Fruit fly (Drosophila melanogaster) whole organism, embryonic: ENCODE results near the gene CG13047.

Source experiments
- Abd-B ChIP-seq: fragments of 200-800 bp; sonication (Bioruptor generic); optimal IDR thresholded peaks from 2 replicates; lab custom pipeline; 2018; ENCODE audit warnings: missing biosample characterization, mild to moderate bottlenecking, missing genetic modification characterization, moderate library complexity
- Aef1 ChIP-seq: fragments of 200-800 bp; sonication (Bioruptor generic); IDR thresholded peaks from 3 replicates; pipeline ENCODE4 v1.3.6; 2022; ENCODE audit warnings: missing biosample characterization, missing genetic modification characterization
- B-H1 ChIP-seq: fragments of 200-800 bp; sonication (Bioruptor generic); IDR thresholded peaks from 3 replicates; pipeline ENCODE4 v1.3.6; 2022; ENCODE audit warnings: missing biosample characterization, missing genetic modification characterization
- C15 ChIP-seq: fragments of 200-800 bp; sonication (Bioruptor generic); IDR thresholded peaks from 3 replicates; pipeline ENCODE4 v1.3.6; 2022; ENCODE audit warnings: missing biosample characterization, missing genetic modification characterization
- CG12659 ChIP-seq: fragments of 200-800 bp; sonication (Bioruptor generic); optimal IDR thresholded peaks from 3 replicates; lab custom pipeline; 2017; ENCODE audit warnings: mild to moderate bottlenecking, missing biosample characterization, missing genetic modification reagents, missing genetic modification characterization
- CG13287 ChIP-seq: fragments of 200-800 bp; sonication (Bioruptor generic); IDR thresholded peaks from 2 replicates; pipeline ENCODE4 v1.3.6; 2022; ENCODE audit warnings: missing biosample characterization, missing genetic modification characterization; ENCODE audit not compliant: partially characterized antibody
- CG15269 ChIP-seq: fragments of 200-800 bp; sonication (Bioruptor generic); optimal IDR thresholded peaks from 2 replicates; lab custom pipeline; 2018; ENCODE audit warnings: missing biosample characterization, mild to moderate bottlenecking, missing genetic modification characterization, moderate library complexity
- CG1647 ChIP-seq: fragments of 200-800 bp; sonication (Bioruptor generic); optimal IDR thresholded peaks from 3 replicates; lab custom pipeline; 2016; ENCODE audit warnings: missing biosample characterization, missing genetic modification characterization
- CG32772 ChIP-seq: fragments of 200-800 bp; sonication (Bioruptor generic); IDR thresholded peaks from 2 replicates; pipeline ENCODE4 v1.3.6; 2022; ENCODE audit warnings: missing biosample characterization, missing genetic modification characterization
- CG3847 ChIP-seq: fragments of 200-800 bp; sonication (Bioruptor generic); IDR thresholded peaks from 2 replicates; pipeline ENCODE4 v1.3.6; 2022; ENCODE audit warnings: missing biosample characterization, missing genetic modification characterization
- CG42726 ChIP-seq: fragments of 200-800 bp; sonication (Bioruptor generic); IDR thresholded peaks from 2 replicates; pipeline ENCODE4 v1.3.6; 2022; ENCODE audit warnings: missing biosample characterization, missing genetic modification characterization; ENCODE audit not compliant: partially characterized antibody
- CoRest ChIP-seq: fragments of 200-800 bp; sonication (Bioruptor generic); optimal IDR thresholded peaks from 3 replicates; lab custom pipeline; 2018; ENCODE audit warnings: missing biosample characterization, mild to moderate bottlenecking, missing genetic modification characterization, moderate library complexity
- D ChIP-seq, 2 experiments: fragments of 200-800 bp in 1 of 2; fragments of >200 bp in 1 of 2; sonication (Bioruptor generic) in 1 of 2; optimal IDR thresholded peaks; 2 replicates in 1 of 2; 3 replicates in 1 of 2; lab custom pipeline; 2017; ENCODE audit warnings: mild to moderate bottlenecking in 1 of 2, missing biosample characterization in 1 of 2, missing genetic modification characterization in 1 of 2, missing genetic modification reagents in 1 of 2
- Dip3 ChIP-seq: fragments of 200-800 bp; sonication (Bioruptor generic); optimal IDR thresholded peaks from 3 replicates; lab custom pipeline; 2016; ENCODE audit warnings: missing biosample characterization, missing genetic modification characterization
- E2f1 ChIP-seq: fragments of 200-800 bp; sonication (Bioruptor generic); IDR thresholded peaks from 2 replicates; pipeline ENCODE4 v1.3.6; 2022; ENCODE audit warnings: missing biosample characterization, missing genetic modification characterization
- Hr3 ChIP-seq: fragments of 200-800 bp; sonication (Bioruptor generic); optimal IDR thresholded peaks from 3 replicates; lab custom pipeline; 2016; ENCODE audit warnings: missing biosample characterization, missing genetic modification characterization
- Lhr ChIP-seq: fragments of 200-800 bp; sonication (Bioruptor generic); optimal IDR thresholded peaks from 3 replicates; lab custom pipeline; 2017; ENCODE audit warnings: mild to moderate bottlenecking, missing biosample characterization, missing genetic modification reagents, missing genetic modification characterization
- PHDP ChIP-seq: fragments of 200-800 bp; sonication (Bioruptor generic); optimal IDR thresholded peaks from 3 replicates; lab custom pipeline; 2018; ENCODE audit warnings: missing biosample characterization, mild to moderate bottlenecking, missing genetic modification characterization, moderate library complexity
- Vsx1 ChIP-seq: fragments of 200-800 bp; sonication (Bioruptor generic); optimal IDR thresholded peaks from 2 replicates; lab custom pipeline; 2017; ENCODE audit warnings: missing biosample characterization, mild to moderate bottlenecking, missing genetic modification characterization, missing genetic modification reagents
- ase ChIP-seq: fragments of 200-800 bp; sonication (Bioruptor generic); IDR thresholded peaks from 3 replicates; pipeline ENCODE4 v1.3.6; 2022; ENCODE audit warnings: missing biosample characterization, missing genetic modification characterization
- az2 ChIP-seq: fragments of 200-800 bp; sonication (Bioruptor generic); optimal IDR thresholded peaks from 3 replicates; lab custom pipeline; 2016; ENCODE audit warnings: missing biosample characterization, missing genetic modification characterization
- crol ChIP-seq: fragments of 200-800 bp; sonication (Bioruptor generic); IDR thresholded peaks from 2 replicates; pipeline ENCODE4 v1.3.6; 2022; ENCODE audit warnings: missing biosample characterization, missing genetic modification characterization
- dati ChIP-seq: fragments of 200-800 bp; sonication (Bioruptor generic); IDR thresholded peaks from 2 replicates; pipeline ENCODE4 v1.3.6; 2022; ENCODE audit warnings: missing biosample characterization, missing genetic modification characterization
- dpn ChIP-seq, 2 experiments: fragments of 200-800 bp; sonication (Bioruptor generic); optimal IDR thresholded peaks; 3 replicates each; lab custom pipeline; 2016; ENCODE audit warnings: missing biosample characterization in 2 of 2, missing genetic modification characterization in 2 of 2
- en ChIP-seq: fragments of 200-800 bp; sonication (Bioruptor generic); optimal IDR thresholded peaks from 2 replicates; lab custom pipeline; 2016; ENCODE audit warnings: missing biosample characterization, missing genetic modification characterization
- gem ChIP-seq: fragments of 200-800 bp; sonication (Bioruptor generic); optimal IDR thresholded peaks from 2 replicates; lab custom pipeline; 2019; ENCODE audit warnings: missing biosample characterization, mild to moderate bottlenecking, missing genetic modification characterization, moderate library complexity
- h ChIP-seq: fragments of >200 bp; optimal IDR thresholded peaks from 2 replicates; lab custom pipeline; 2017
- ind ChIP-seq: fragments of 200-800 bp; sonication (Bioruptor generic); optimal IDR thresholded peaks from 3 replicates; lab custom pipeline; 2016; ENCODE audit warnings: missing biosample characterization, missing genetic modification characterization
- lab ChIP-seq: fragments of 200-800 bp; sonication (Bioruptor generic); optimal IDR thresholded peaks from 3 replicates; lab custom pipeline; 2017; ENCODE audit warnings: missing biosample characterization, missing genetic modification characterization, mild to moderate bottlenecking, moderate library complexity, missing genetic modification reagents
- nmo ChIP-seq: fragments of 200-800 bp; sonication (Bioruptor generic); optimal IDR thresholded peaks from 2 replicates; lab custom pipeline; 2018; ENCODE audit warnings: missing biosample characterization, mild to moderate bottlenecking, missing genetic modification characterization, moderate library complexity
- nom ChIP-seq: fragments of 200-800 bp; sonication (Bioruptor generic); optimal IDR thresholded peaks from 2 replicates; lab custom pipeline; 2017; ENCODE audit warnings: missing biosample characterization, missing genetic modification characterization, mild to moderate bottlenecking, moderate library complexity, missing genetic modification reagents
- pan ChIP-seq, 4 experiments: fragments of >200 bp in 3 of 4; fragments of 200-800 bp in 1 of 4; sonication (Bioruptor generic) in 1 of 4; optimal IDR thresholded peaks in 3 of 4; IDR thresholded peaks in 1 of 4; 2 replicates each; pipeline versions ENCODE4 v1.3.6 to Lab custom; 2017 to 2022; ENCODE audit warnings: missing biosample characterization in 2 of 4, missing genetic modification characterization in 2 of 4, mixed read lengths in 1 of 4
- pho ChIP-seq: fragments of 200-800 bp; sonication (Bioruptor generic); optimal IDR thresholded peaks from 2 replicates; lab custom pipeline; 2016; ENCODE audit warnings: missing biosample characterization, missing genetic modification characterization
- prd ChIP-seq, 3 experiments: fragments of >200 bp in 2 of 3; fragments of 200-800 bp in 1 of 3; sonication (Bioruptor generic) in 1 of 3; optimal IDR thresholded peaks in 2 of 3; IDR thresholded peaks in 1 of 3; 2 replicates in 2 of 3; 3 replicates in 1 of 3; pipeline versions ENCODE4 v1.3.6 to Lab custom; 2017 to 2022; ENCODE audit warnings: missing biosample characterization in 1 of 3, missing genetic modification characterization in 1 of 3
- ranshi ChIP-seq: fragments of 200-800 bp; sonication (Bioruptor generic); IDR thresholded peaks from 2 replicates; pipeline ENCODE4 v1.3.6; 2022; ENCODE audit warnings: missing biosample characterization, missing genetic modification characterization
- row ChIP-seq: fragments of 200-800 bp; sonication (Bioruptor generic); IDR thresholded peaks from 3 replicates; pipeline ENCODE4 v1.3.6; 2022; ENCODE audit warnings: missing biosample characterization, missing genetic modification characterization
- seq ChIP-seq: fragments of 200-800 bp; sonication (Bioruptor generic); IDR thresholded peaks from 2 replicates; pipeline ENCODE4 v1.3.6; 2022; ENCODE audit warnings: missing biosample characterization, missing genetic modification characterization
- so ChIP-seq: fragments of 200-800 bp; sonication (Bioruptor generic); IDR thresholded peaks from 3 replicates; pipeline ENCODE4 v1.3.6; 2022; ENCODE audit warnings: missing biosample characterization, missing genetic modification characterization
- tio ChIP-seq: fragments of 200-800 bp; sonication (Bioruptor generic); optimal IDR thresholded peaks from 2 replicates; lab custom pipeline; 2017; ENCODE audit warnings: missing biosample characterization, missing genetic modification characterization, inconsistent platforms
- ttk ChIP-seq: fragments of 200-800 bp; sonication (Bioruptor generic); IDR thresholded peaks from 2 replicates; pipeline ENCODE4 v2.1.2; 2022; ENCODE audit warnings: missing biosample characterization, missing genetic modification characterization
- unpg ChIP-seq: fragments of 200-800 bp; sonication (Bioruptor generic); optimal IDR thresholded peaks from 3 replicates; lab custom pipeline; 2018; ENCODE audit warnings: missing biosample characterization, mild to moderate bottlenecking, missing genetic modification characterization, moderate library complexity
- wdn ChIP-seq: fragments of 200-800 bp; sonication (Bioruptor generic); IDR thresholded peaks from 2 replicates; pipeline ENCODE4 v1.3.6; 2022; ENCODE audit warnings: missing biosample characterization, missing genetic modification characterization
- z ChIP-seq: fragments of 200-800 bp; sonication (Bioruptor generic); IDR thresholded peaks from 3 replicates; pipeline ENCODE4 v1.3.6; 2022; ENCODE audit warnings: missing biosample characterization, missing genetic modification characterization

CG13047 gene

DNA sequence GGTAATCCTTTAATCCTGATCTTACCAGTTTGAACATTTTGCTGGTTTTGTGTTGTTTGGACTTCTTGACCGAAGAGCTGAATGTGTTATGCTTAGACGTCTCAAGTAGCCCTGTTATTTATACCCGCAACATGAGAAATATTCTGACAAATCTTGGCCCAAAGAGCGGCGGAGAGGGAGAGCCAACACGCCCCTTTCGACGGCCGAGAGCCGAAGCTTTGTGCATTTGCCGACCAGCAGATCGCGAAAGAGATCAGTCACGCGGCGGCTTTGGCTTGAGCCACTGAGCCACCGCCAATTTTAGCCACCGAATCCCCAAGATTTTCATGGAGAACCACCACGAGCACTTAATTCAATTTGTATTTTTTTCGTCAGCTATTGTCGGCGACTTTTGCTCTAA lies 10.3 kb upstream of the CG13047 start, which contains the start of gene CG4962:
CG4962 (minus strand) TSS at position 101 of the 400 bp plus-strand sequence.
- TF ChIP-seq D (optimal IDR thresholded peaks at IDR 0.05; lab: Kevin White, UChicago) (no peak), D (GFP tag; optimal IDR thresholded peaks at IDR 0.05; lab: Kevin White, UChicago) (no peak), pho (GFP tag; lab: Kevin White, UChicago) (no peak), dati (no peak), Aef1 (GFP tag; lab: Robert Waterston, UW) (no peak), prd (optimal IDR thresholded peaks at IDR 0.05; lab: Kevin White, UChicago) (no peak), prd (GFP tag; IDR thresholded peaks at IDR 0.05; lab: Robert Waterston, UW) (no peak), en (GFP tag; lab: Kevin White, UChicago) (no peak), Lhr (GFP tag; lab: Kevin White, UChicago) (no peak)
- TF ChIP-seq, all 482 proteins: peak for 0

DNA sequence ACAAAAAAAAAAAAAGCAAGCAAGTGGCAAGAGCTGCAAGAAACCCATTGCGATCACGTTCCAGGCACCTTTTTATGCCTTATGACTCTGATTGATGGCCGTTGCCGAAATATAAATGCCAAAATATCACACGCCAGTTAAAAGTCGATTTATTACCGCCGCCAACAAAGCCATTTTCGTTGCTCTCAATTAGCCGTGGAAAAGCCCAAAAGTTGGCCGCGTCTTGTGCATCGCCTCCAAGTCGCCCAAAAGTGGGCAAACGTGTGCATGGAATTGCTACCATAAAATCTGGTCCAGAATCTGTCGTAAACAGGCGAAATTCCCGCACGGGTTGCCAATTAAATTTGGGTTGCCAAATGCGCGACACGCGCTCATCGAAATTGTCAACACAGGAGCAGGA lies 6.5 kb upstream of the CG13047 start:
- 0 out of 3 replicates have a peak, but pooled peaks have one; percentile 17 for TF ChIP-seq z (GFP tag; lab: Robert Waterston, UW)
- TF ChIP-seq Vsx1 (GFP tag; lab: Kevin White, UChicago) = peak; percentile 49
- TF ChIP-seq CG13287 (GFP tag; lab: Robert Waterston, UW) = peak; percentile 10; the same call in 1 of the 2 replicates
- peak; percentile 11 for TF ChIP-seq Abd-B
- TF ChIP-seq CG3847 (GFP tag; lab: Robert Waterston, UW) = no peak
- TF ChIP-seq CG42726 = 0 out of 2 replicates have a peak, but pooled peaks have one; percentile 34
- TF ChIP-seq, all 482 proteins: peak for 5

DNA sequence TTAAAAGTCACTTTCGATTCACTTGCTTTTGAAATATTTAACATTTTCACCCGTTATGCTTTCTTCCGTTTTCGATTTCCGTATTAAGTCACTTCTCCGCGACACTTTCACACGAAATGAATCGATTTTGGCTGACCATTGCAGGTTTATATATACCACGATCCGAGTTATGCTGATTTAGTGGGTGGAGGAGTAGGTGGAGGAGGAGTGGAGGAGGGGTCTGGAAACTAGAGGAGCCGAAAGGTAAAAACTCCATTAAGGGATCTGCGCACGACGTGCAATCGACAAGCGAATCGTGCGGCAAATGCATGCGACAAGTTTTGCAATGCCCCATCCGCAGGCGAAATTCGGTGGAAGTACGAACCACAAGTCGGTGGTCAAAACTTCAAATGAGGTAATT lies 5.7 kb upstream of the CG13047 start, which contains the start of gene CG13045:
CG13045 (minus strand) TSS at position 101 of the 400 bp plus-strand sequence.
- TF ChIP-seq C15 (GFP tag; lab: Robert Waterston, UW) (0 out of 3 replicates have a peak, but pooled peaks have one; percentile 11), nom (GFP tag; lab: Kevin White, UChicago) (no peak), CG1647 (GFP tag; lab: Kevin White, UChicago) (no peak)

DNA sequence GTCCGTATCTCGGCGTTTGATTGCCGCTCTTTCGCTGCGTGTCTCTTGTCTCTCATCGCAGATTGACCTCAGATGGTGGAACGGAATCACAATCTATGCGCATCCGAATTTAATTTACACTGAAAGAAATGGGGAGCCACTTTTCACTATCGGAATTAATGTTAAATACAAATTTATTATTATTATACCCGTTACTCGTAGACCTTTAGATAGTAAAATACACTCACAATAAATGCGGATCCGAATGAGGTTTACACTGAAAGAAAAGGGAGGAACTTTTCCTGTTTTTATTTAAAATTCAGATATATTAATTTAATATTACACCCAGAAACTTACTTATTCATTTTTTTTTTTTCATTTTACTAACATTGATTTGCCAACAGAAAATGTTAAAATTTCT lies 3.9 kb upstream of the CG13047 start:
- TF ChIP-seq seq (GFP tag; lab: Robert Waterston, UW) (peak; percentile 73), ranshi (GFP tag; lab: Robert Waterston, UW) (0 out of 2 replicates have a peak, but pooled peaks have one; percentile 28), Dip3 (no peak), ind (GFP tag; lab: Kevin White, UChicago) (peak; percentile 23), pan (optimal IDR thresholded peaks at IDR 0.05; lab: Kevin White, UChicago) (no peak), pan (GFP tag; optimal IDR thresholded peaks at IDR 0.05 in 1 of 2, IDR thresholded peaks at IDR 0.05 in 1 of 2) (peak in 1 of 2 experiments; percentile 37), row (GFP tag; lab: Robert Waterston, UW) (peak; percentile 34; the same call in 1 of the 3 replicates), dpn (GFP tag; optimal IDR thresholded peaks at IDR 0.05; lab: Kevin White, UChicago) (peak in 1 of 2 experiments; percentile 38), unpg (GFP tag; lab: Kevin White, UChicago) (peak; percentile 59), CG12659 (peak; percentile 19), az2 (GFP tag; lab: Kevin White, UChicago) (peak; percentile 31), B-H1 (GFP tag; lab: Robert Waterston, UW) (0 out of 3 replicates have a peak, but pooled peaks have one; percentile 16), ase (GFP tag; lab: Robert Waterston, UW) (peak; percentile 47; the same call in 1 of the 3 replicates), dati (no peak), CG32772 (0 out of 2 replicates have a peak, but pooled peaks have one; percentile 25), CG15269 (tag; lab: Kevin White, UChicago) (peak; percentile 67), lab (peak; percentile 19), ttk (0 out of 2 replicates have a peak, but pooled peaks have one; percentile 11), Hr3 (GFP tag; lab: Kevin White, UChicago) (peak; percentile 24), h (lab: Kevin White, UChicago) (no peak), crol (no peak), so (GFP tag; lab: Robert Waterston, UW) (peak; percentile 58; the same call in 2 of the 3 replicates), E2f1 (peak; percentile 33; the same call in 1 of the 2 replicates), CoRest (tag; lab: Kevin White, UChicago) (peak; percentile 20), wdn (no peak), gem (tag; lab: Kevin White, UChicago) (peak; percentile 65), nmo (GFP tag; lab: Kevin White, UChicago) (peak; percentile 2), tio (GFP tag; lab: Kevin White, UChicago) (peak; percentile 5), PHDP (no peak), Aef1 (GFP tag; lab: Robert Waterston, UW) (0 out of 3 replicates have a peak, but pooled peaks have one; percentile 16)
